Fruit fly (Drosophila melanogaster) whole organism, embryonic: ENCODE measurements around the gene CG46387.

Source experiments
- B-H2 ChIP-seq: fragments of 200-800 bp; sonication (Bioruptor generic); optimal IDR thresholded peaks from 2 replicates; lab custom pipeline; 2018; ENCODE audit warnings: missing biosample characterization, mild to moderate bottlenecking, missing genetic modification characterization
- CG10321 ChIP-seq: fragments of 200-800 bp; sonication (Bioruptor generic); IDR thresholded peaks from 2 replicates; pipeline ENCODE4 v1.3.6; 2022; ENCODE audit warnings: missing biosample characterization, missing genetic modification characterization
- CG10654 ChIP-seq: fragments of 200-800 bp; sonication (Bioruptor generic); optimal IDR thresholded peaks from 2 replicates; lab custom pipeline; 2016; ENCODE audit warnings: missing biosample characterization, missing genetic modification characterization
- CG12391 ChIP-seq: fragments of 200-800 bp; sonication (Bioruptor generic); optimal IDR thresholded peaks from 3 replicates; lab custom pipeline; 2018; ENCODE audit warnings: missing biosample characterization, mild to moderate bottlenecking, missing genetic modification characterization, moderate library complexity
- CG12942 ChIP-seq: fragments of 200-800 bp; sonication (Bioruptor generic); optimal IDR thresholded peaks from 3 replicates; lab custom pipeline; 2016; ENCODE audit warnings: missing biosample characterization, missing genetic modification characterization
- CG14441 ChIP-seq: fragments of 200-800 bp; sonication (Bioruptor generic); IDR thresholded peaks from 2 replicates; pipeline ENCODE4 v1.3.6; 2022; ENCODE audit warnings: missing biosample characterization, missing genetic modification characterization
- CG1529 ChIP-seq: fragments of 200-800 bp; sonication (Bioruptor generic); optimal IDR thresholded peaks from 3 replicates; lab custom pipeline; 2018; ENCODE audit warnings: missing biosample characterization, missing genetic modification characterization
- CG1832 ChIP-seq: fragments of 200-800 bp; sonication (Bioruptor generic); optimal IDR thresholded peaks from 2 replicates; lab custom pipeline; 2017; ENCODE audit warnings: missing biosample characterization, mild to moderate bottlenecking, missing genetic modification characterization, inconsistent platforms
- CG2202 ChIP-seq: fragments of 200-800 bp; sonication (Bioruptor generic); optimal IDR thresholded peaks from 2 replicates; lab custom pipeline; 2018; ENCODE audit warnings: missing biosample characterization, mild to moderate bottlenecking, missing genetic modification characterization
- CG30020 ChIP-seq: fragments of 200-800 bp; optimal IDR thresholded peaks from 2 replicates; lab custom pipeline; 2019; ENCODE audit warnings: missing biosample characterization, mild to moderate bottlenecking, missing genetic modification characterization, moderate library complexity
- CG31441 ChIP-seq: fragments of 200-800 bp; sonication (Bioruptor generic); IDR thresholded peaks from 2 replicates; pipeline ENCODE4 v1.3.6; 2022; ENCODE audit warnings: missing biosample characterization, missing genetic modification characterization
- CG32532 ChIP-seq: fragments of 200-800 bp; sonication (Bioruptor generic); IDR thresholded peaks from 2 replicates; pipeline ENCODE4 v1.3.6; 2022; ENCODE audit warnings: missing biosample characterization, missing genetic modification characterization
- CG4854 ChIP-seq: fragments of 200-800 bp; sonication (Bioruptor generic); optimal IDR thresholded peaks from 2 replicates; lab custom pipeline; 2016; ENCODE audit warnings: missing biosample characterization, missing genetic modification characterization, inconsistent platforms
- CG5180 ChIP-seq: fragments of 200-800 bp; sonication (Bioruptor generic); optimal IDR thresholded peaks from 3 replicates; lab custom pipeline; 2017; ENCODE audit warnings: missing biosample characterization, missing genetic modification characterization, mild to moderate bottlenecking, moderate library complexity, missing genetic modification reagents
- CG7745 ChIP-seq: fragments of 200-800 bp; sonication (Bioruptor generic); optimal IDR thresholded peaks from 2 replicates; lab custom pipeline; 2018; ENCODE audit warnings: missing biosample characterization, mild to moderate bottlenecking, missing genetic modification characterization, moderate library complexity
- CG7839 ChIP-seq: fragments of 200-800 bp; sonication (Bioruptor generic); optimal IDR thresholded peaks from 3 replicates; lab custom pipeline; 2018; ENCODE audit warnings: missing biosample characterization, mild to moderate bottlenecking, missing genetic modification characterization, moderate library complexity
- CG9797 ChIP-seq: fragments of 200-800 bp; sonication (Bioruptor generic); optimal IDR thresholded peaks from 3 replicates; lab custom pipeline; 2018; ENCODE audit warnings: missing biosample characterization, mild to moderate bottlenecking, missing genetic modification characterization
- CG9817 ChIP-seq: fragments of 200-800 bp; sonication (Bioruptor generic); optimal IDR thresholded peaks from 2 replicates; lab custom pipeline; 2018; ENCODE audit warnings: missing biosample characterization, mild to moderate bottlenecking, missing genetic modification characterization, moderate library complexity
- Camta ChIP-seq: fragments of 200-800 bp; sonication (Bioruptor generic); optimal IDR thresholded peaks from 2 replicates; lab custom pipeline; 2016; ENCODE audit warnings: missing biosample characterization, missing genetic modification characterization
- CoRest ChIP-seq: fragments of 200-800 bp; sonication (Bioruptor generic); optimal IDR thresholded peaks from 3 replicates; lab custom pipeline; 2018; ENCODE audit warnings: missing biosample characterization, mild to moderate bottlenecking, missing genetic modification characterization, moderate library complexity
- Ets97D ChIP-seq: fragments of 200-800 bp; sonication (Bioruptor generic); optimal IDR thresholded peaks from 3 replicates; lab custom pipeline; 2016; ENCODE audit warnings: missing biosample characterization, missing genetic modification characterization
- Gsc ChIP-seq: fragments of 200-800 bp; sonication (Bioruptor generic); IDR thresholded peaks from 2 replicates; pipeline ENCODE4 v1.3.6; 2022; ENCODE audit warnings: missing biosample characterization, missing genetic modification characterization
- HHEX ChIP-seq: fragments of 200-800 bp; sonication (Bioruptor generic); optimal IDR thresholded peaks from 3 replicates; lab custom pipeline; 2017; ENCODE audit warnings: missing biosample characterization, mild to moderate bottlenecking, missing genetic modification characterization, missing genetic modification reagents
- Hmr ChIP-seq: fragments of 200-800 bp; sonication (Bioruptor generic); optimal IDR thresholded peaks from 3 replicates; lab custom pipeline; 2017; ENCODE audit warnings: mild to moderate bottlenecking, missing biosample characterization, missing genetic modification reagents, missing genetic modification characterization
- Nf-YB ChIP-seq: fragments of 200-800 bp; sonication (Bioruptor generic); optimal IDR thresholded peaks from 3 replicates; lab custom pipeline; 2019; ENCODE audit warnings: missing biosample characterization, mild to moderate bottlenecking, missing genetic modification characterization, moderate library complexity
- PHDP ChIP-seq: fragments of 200-800 bp; sonication (Bioruptor generic); optimal IDR thresholded peaks from 3 replicates; lab custom pipeline; 2018; ENCODE audit warnings: missing biosample characterization, mild to moderate bottlenecking, missing genetic modification characterization, moderate library complexity
- Rfx ChIP-seq: fragments of 200-800 bp; sonication (Bioruptor generic); IDR thresholded peaks from 2 replicates; pipeline ENCODE4 v1.3.6; 2022; ENCODE audit warnings: missing biosample characterization, missing genetic modification characterization
- Sox100B ChIP-seq: fragments of 200-800 bp; sonication (Bioruptor generic); optimal IDR thresholded peaks from 3 replicates; lab custom pipeline; 2018; ENCODE audit warnings: missing biosample characterization, mild to moderate bottlenecking, missing genetic modification characterization
- Sry-δ ChIP-seq: fragments of 200-800 bp; sonication (Bioruptor generic); optimal IDR thresholded peaks from 2 replicates; lab custom pipeline; 2016; ENCODE audit warnings: missing biosample characterization, missing genetic modification characterization
- ab ChIP-seq: fragments of 200-800 bp; sonication (Bioruptor generic); optimal IDR thresholded peaks from 2 replicates; lab custom pipeline; 2016; ENCODE audit warnings: missing biosample characterization, missing genetic modification characterization
- al ChIP-seq: fragments of 200-800 bp; sonication (Bioruptor generic); IDR thresholded peaks from 2 replicates; pipeline ENCODE4 v1.3.6; 2022; ENCODE audit warnings: missing biosample characterization, missing genetic modification characterization
- bbx ChIP-seq: fragments of 200-800 bp; sonication (Bioruptor generic); IDR thresholded peaks from 2 replicates; pipeline ENCODE4 v1.3.6; 2022; ENCODE audit warnings: missing biosample characterization, missing genetic modification characterization; ENCODE audit not compliant: partially characterized antibody
- chinmo ChIP-seq: fragments of 200-800 bp; sonication (Bioruptor generic); IDR thresholded peaks from 4 replicates; pipeline ENCODE4 v1.3.6; 2022; ENCODE audit warnings: missing biosample characterization, missing genetic modification characterization; ENCODE audit not compliant: partially characterized antibody
- croc ChIP-seq: fragments of 200-800 bp; sonication (Bioruptor generic); conservative IDR thresholded peaks from 3 replicates; pipeline ENCODE4 v1.3.6; 2022; ENCODE audit warnings: missing biosample characterization, missing genetic modification characterization
- dpn ChIP-seq, 2 experiments: fragments of 200-800 bp; sonication (Bioruptor generic); optimal IDR thresholded peaks; 3 replicates each; lab custom pipeline; 2016; ENCODE audit warnings: missing biosample characterization in 2 of 2, missing genetic modification characterization in 2 of 2
- fd3F ChIP-seq: fragments of 200-800 bp; sonication (Bioruptor generic); optimal IDR thresholded peaks from 2 replicates; lab custom pipeline; 2018; ENCODE audit warnings: missing biosample characterization, mild to moderate bottlenecking, missing genetic modification characterization, moderate library complexity
- gfzf ChIP-seq: fragments of 200-800 bp; sonication (Bioruptor generic); optimal IDR thresholded peaks from 2 replicates; lab custom pipeline; 2016; ENCODE audit warnings: missing biosample characterization, mild to moderate bottlenecking, missing genetic modification characterization, moderate library complexity
- inv ChIP-seq: fragments of 200-800 bp; sonication (Bioruptor generic); IDR thresholded peaks from 2 replicates; pipeline ENCODE4 v1.3.6; 2022; ENCODE audit warnings: missing biosample characterization, missing genetic modification characterization; ENCODE audit not compliant: partially characterized antibody
- jing ChIP-seq: fragments of 200-800 bp; sonication (Bioruptor generic); optimal IDR thresholded peaks from 2 replicates; lab custom pipeline; 2018; ENCODE audit warnings: missing biosample characterization, mild to moderate bottlenecking, missing genetic modification characterization
- jumu ChIP-seq: fragments of 200-800 bp; sonication (Bioruptor generic); optimal IDR thresholded peaks from 3 replicates; lab custom pipeline; 2016; ENCODE audit warnings: missing biosample characterization, missing genetic modification characterization
- nerfin-2 ChIP-seq: fragments of 200-800 bp; sonication (Bioruptor generic); IDR thresholded peaks from 2 replicates; pipeline ENCODE4 v1.3.6; 2022; ENCODE audit warnings: missing biosample characterization, missing genetic modification characterization; ENCODE audit not compliant: partially characterized antibody
- oc ChIP-seq: fragments of 200-800 bp; sonication (Bioruptor generic); optimal IDR thresholded peaks from 2 replicates; lab custom pipeline; 2018; ENCODE audit warnings: missing biosample characterization, mild to moderate bottlenecking, missing genetic modification characterization, moderate library complexity
- onecut ChIP-seq: fragments of 200-800 bp; sonication (Bioruptor generic); IDR thresholded peaks from 2 replicates; pipeline ENCODE4 v1.3.6; 2022; ENCODE audit warnings: missing biosample characterization, missing genetic modification characterization
- peb ChIP-seq: fragments of 200-800 bp; sonication (Bioruptor generic); IDR thresholded peaks from 2 replicates; pipeline ENCODE4 v1.3.6; 2022; ENCODE audit warnings: missing biosample characterization, missing genetic modification characterization
- pfk ChIP-seq: fragments of 200-800 bp; sonication (Bioruptor generic); optimal IDR thresholded peaks from 2 replicates; lab custom pipeline; 2018; ENCODE audit warnings: missing biosample characterization, mild to moderate bottlenecking, missing genetic modification characterization, moderate library complexity
- rib ChIP-seq: fragments of 200-800 bp; sonication (Bioruptor generic); IDR thresholded peaks from 2 replicates; pipeline ENCODE4 v1.3.6; 2022; ENCODE audit warnings: missing biosample characterization, missing genetic modification characterization
- sug ChIP-seq: fragments of 200-800 bp; optimal IDR thresholded peaks from 2 replicates; lab custom pipeline; 2019; ENCODE audit warnings: missing biosample characterization, mild to moderate bottlenecking, missing genetic modification characterization, moderate library complexity
- tll ChIP-seq, 2 experiments: fragments of 200-800 bp in 1 of 2; fragments of >200 bp in 1 of 2; sonication (Bioruptor generic) in 1 of 2; optimal IDR thresholded peaks; 2 replicates each; lab custom pipeline; 2017 to 2019; ENCODE audit warnings: missing biosample characterization in 2 of 2, missing genetic modification characterization in 2 of 2, mild to moderate bottlenecking in 1 of 2, moderate library complexity in 1 of 2
- tup ChIP-seq: fragments of 200-800 bp; sonication (Bioruptor generic); optimal IDR thresholded peaks from 2 replicates; lab custom pipeline; 2016; ENCODE audit warnings: missing biosample characterization, mild to moderate bottlenecking, missing genetic modification characterization, moderate library complexity
- zfh1 ChIP-seq: fragments of 200-800 bp; sonication (Bioruptor generic); IDR thresholded peaks from 3 replicates; pipeline ENCODE4 v1.3.6; 2022; ENCODE audit warnings: missing biosample characterization, missing genetic modification characterization

The CG46387 gene

dm6 chr3L:9853895-9854470 is 44.4 kb upstream of the CG46387 start (continued):
- no peak for TF ChIP-seq tup (GFP tag; lab: Kevin White, UChicago)
- TF ChIP-seq HHEX, result no peak
- no peak for TF ChIP-seq CG4854 (GFP tag; lab: Kevin White, UChicago)
- 0 out of 2 replicates have a peak, but pooled peaks have one; percentile 7 for TF ChIP-seq peb (GFP tag; lab: Robert Waterston, UW)
- TF ChIP-seq Hmr (GFP tag; lab: Kevin White, UChicago), result no peak
- peak; percentile 62 for TF ChIP-seq rib (GFP tag; lab: Robert Waterston, UW)
- TF ChIP-seq tll (GFP tag; optimal IDR thresholded peaks at IDR 0.05; lab: Kevin White, UChicago), result no peak
- TF ChIP-seq CG10321 (GFP tag; lab: Robert Waterston, UW), result peak; percentile 86
- TF ChIP-seq CG1529 (GFP tag; lab: Kevin White, UChicago), result no peak
- TF ChIP-seq dpn (GFP tag; optimal IDR thresholded peaks at IDR 0.05; lab: Kevin White, UChicago), result no peak
- no peak for TF ChIP-seq CG12391 (tag; lab: Kevin White, UChicago)
- no peak for TF ChIP-seq CG30020 (tag; lab: Kevin White, UChicago)
- no peak for TF ChIP-seq jumu (GFP tag; lab: Kevin White, UChicago)
- TF ChIP-seq gfzf, result no peak
- TF ChIP-seq CG2202, result no peak
- no peak for TF ChIP-seq Rfx (GFP tag; lab: Robert Waterston, UW)
- peak; percentile 50; the same call in 1 of the 3 replicates for TF ChIP-seq zfh1 (GFP tag; lab: Robert Waterston, UW)
- TF ChIP-seq CoRest, result no peak
- TF ChIP-seq Sry-δ (GFP tag; lab: Kevin White, UChicago), result no peak
- peak; percentile 55; the same call in 1 of the 2 replicates for TF ChIP-seq bbx (GFP tag; lab: Robert Waterston, UW)
- TF ChIP-seq onecut, result no peak
- no peak for TF ChIP-seq al (GFP tag; lab: Robert Waterston, UW)
- no peak for TF ChIP-seq Ets97D (GFP tag; lab: Kevin White, UChicago)
- no peak for TF ChIP-seq inv (GFP tag; lab: Robert Waterston, UW)
- TF ChIP-seq croc (GFP tag; lab: Robert Waterston, UW), result no peak
- TF ChIP-seq CG7839, result no peak
- no peak for TF ChIP-seq Sox100B (GFP tag; lab: Kevin White, UChicago)
- TF ChIP-seq chinmo (GFP tag; lab: Robert Waterston, UW), result peak; percentile 91; the same call in 3 of the 4 replicates
- no peak for TF ChIP-seq CG31441 (GFP tag; lab: Robert Waterston, UW)
- no peak for TF ChIP-seq PHDP (tag; lab: Kevin White, UChicago)
- no peak for TF ChIP-seq CG12942 (GFP tag; lab: Kevin White, UChicago)
- no peak for TF ChIP-seq nerfin-2 (GFP tag; lab: Robert Waterston, UW)
- no peak for TF ChIP-seq Camta (GFP tag; lab: Kevin White, UChicago)
- no peak for TF ChIP-seq oc (tag; lab: Kevin White, UChicago)
- no peak for TF ChIP-seq CG14441
- TF ChIP-seq CG1832, result no peak
- TF ChIP-seq fd3F (GFP tag; lab: Kevin White, UChicago), result no peak
- no peak for TF ChIP-seq Gsc (GFP tag; lab: Robert Waterston, UW)
- no peak for TF ChIP-seq CG32532 (GFP tag; lab: Robert Waterston, UW)
- no peak for TF ChIP-seq jing (GFP tag; lab: Kevin White, UChicago)
- TF ChIP-seq pfk (GFP tag; lab: Kevin White, UChicago), result no peak
- no peak for TF ChIP-seq B-H2 (GFP tag; lab: Kevin White, UChicago)
- TF ChIP-seq sug (tag; lab: Kevin White, UChicago), result peak; percentile 80
- no peak for TF ChIP-seq CG10654 (GFP tag; lab: Kevin White, UChicago)
- TF ChIP-seq CG9797 (GFP tag; lab: Kevin White, UChicago), result no peak
- TF ChIP-seq CG7745 (tag; lab: Kevin White, UChicago), result no peak
- TF ChIP-seq CG5180, result no peak
- no peak for TF ChIP-seq Nf-YB (GFP tag; lab: Kevin White, UChicago)
- TF ChIP-seq CG9817 (tag; lab: Kevin White, UChicago), result no peak
- no peak for TF ChIP-seq ab (GFP tag; lab: Kevin White, UChicago)
